Worm (Caenorhabditis elegans) whole organism, early embryonic: ENCODE results near the gene crn-6.
A peak's percentile ranks its signal among the peaks of the same experiment; 100 is the strongest.

Source experiments
- B0310.2 ChIP-seq: sonication (generic microtip); optimal IDR thresholded peaks from 2 replicates; lab custom pipeline; 2016; ENCODE audit warnings: mild to moderate bottlenecking, missing genetic modification characterization, missing compliant biosample characterization
- F13C5.2 ChIP-seq: sonication (generic microtip); optimal IDR thresholded peaks from 2 replicates; lab custom pipeline; 2017; ENCODE audit warnings: mild to moderate bottlenecking, missing genetic modification characterization, inconsistent platforms, missing compliant biosample characterization
- aly-1 ChIP-seq: sonication (generic microtip); optimal IDR thresholded peaks from 2 replicates; lab custom pipeline; 2016; ENCODE audit warnings: missing genetic modification characterization, missing compliant biosample characterization
- ama-1 ChIP-seq: fragments of 150-350 bp; optimal IDR thresholded peaks from 2 replicates; lab custom pipeline; 2014
- ceh-13 ChIP-seq: fragments of 200-800 bp; sonication (Bioruptor generic); optimal IDR thresholded peaks from 2 replicates; lab custom pipeline; 2018; ENCODE audit warnings: mild to moderate bottlenecking, missing genetic modification characterization, missing compliant biosample characterization
- ceh-36 ChIP-seq: sonication (generic microtip); optimal IDR thresholded peaks from 2 replicates; lab custom pipeline; 2016; ENCODE audit warnings: missing genetic modification characterization, inconsistent platforms, missing compliant biosample characterization
- ets-7 ChIP-seq: sonication (generic microtip); optimal IDR thresholded peaks from 2 replicates; lab custom pipeline; 2016; ENCODE audit warnings: missing genotype, missing genetic modification characterization, missing compliant biosample characterization
- flt-1 ChIP-seq: fragments of 200-800 bp; sonication (Bioruptor generic); IDR thresholded peaks from 2 replicates; pipeline ENCODE4 v1.3.6; 2022; ENCODE audit warnings: missing genetic modification characterization, missing compliant biosample characterization
- hmbx-1 ChIP-seq: sonication (generic microtip); optimal IDR thresholded peaks from 2 replicates; lab custom pipeline; 2016; ENCODE audit warnings: mild to moderate bottlenecking, missing genetic modification characterization, missing compliant biosample characterization
- hmg-4 ChIP-seq: fragments of 200-800 bp; sonication (Bioruptor generic); optimal IDR thresholded peaks from 2 replicates; lab custom pipeline; 2018; ENCODE audit warnings: mild to moderate bottlenecking, missing genetic modification characterization, missing compliant biosample characterization
- hnd-1 ChIP-seq: sonication (generic microtip); optimal IDR thresholded peaks from 2 replicates; lab custom pipeline; 2016; ENCODE audit warnings: missing genetic modification characterization, missing compliant biosample characterization
- pes-1 ChIP-seq: fragments of 200-800 bp; sonication (Bioruptor generic); IDR thresholded peaks from 2 replicates; pipeline ENCODE4 v1.3.6; 2022; ENCODE audit warnings: missing genetic modification reagents, missing genetic modification characterization, missing compliant biosample characterization
- scrt-1 ChIP-seq: fragments of 200-800 bp; sonication (Bioruptor generic); IDR thresholded peaks from 2 replicates; pipeline ENCODE4 v1.3.6; 2022; ENCODE audit warnings: missing genetic modification characterization, missing compliant biosample characterization
- sea-1 ChIP-seq: fragments of 200-800 bp; sonication (Bioruptor generic); conservative IDR thresholded peaks from 2 replicates; pipeline ENCODE4 v1.3.6; 2022; ENCODE audit warnings: missing genetic modification characterization, missing compliant biosample characterization
- tbx-11 ChIP-seq: fragments of 200-800 bp; sonication (Bioruptor generic); IDR thresholded peaks from 2 replicates; pipeline ENCODE4 v1.3.6; 2022; ENCODE audit warnings: missing genetic modification characterization, missing compliant biosample characterization
- tbx-37 ChIP-seq: fragments of 200-800 bp; sonication (Bioruptor generic); conservative IDR thresholded peaks from 2 replicates; pipeline ENCODE4 v1.3.6; 2022; ENCODE audit warnings: missing genetic modification reagents, missing genetic modification characterization, missing compliant biosample characterization
- tra-4 ChIP-seq: sonication (generic microtip); optimal IDR thresholded peaks from 2 replicates; lab custom pipeline; 2017; ENCODE audit warnings: missing genetic modification characterization, missing compliant biosample characterization

crn-6 gene

DNA sequence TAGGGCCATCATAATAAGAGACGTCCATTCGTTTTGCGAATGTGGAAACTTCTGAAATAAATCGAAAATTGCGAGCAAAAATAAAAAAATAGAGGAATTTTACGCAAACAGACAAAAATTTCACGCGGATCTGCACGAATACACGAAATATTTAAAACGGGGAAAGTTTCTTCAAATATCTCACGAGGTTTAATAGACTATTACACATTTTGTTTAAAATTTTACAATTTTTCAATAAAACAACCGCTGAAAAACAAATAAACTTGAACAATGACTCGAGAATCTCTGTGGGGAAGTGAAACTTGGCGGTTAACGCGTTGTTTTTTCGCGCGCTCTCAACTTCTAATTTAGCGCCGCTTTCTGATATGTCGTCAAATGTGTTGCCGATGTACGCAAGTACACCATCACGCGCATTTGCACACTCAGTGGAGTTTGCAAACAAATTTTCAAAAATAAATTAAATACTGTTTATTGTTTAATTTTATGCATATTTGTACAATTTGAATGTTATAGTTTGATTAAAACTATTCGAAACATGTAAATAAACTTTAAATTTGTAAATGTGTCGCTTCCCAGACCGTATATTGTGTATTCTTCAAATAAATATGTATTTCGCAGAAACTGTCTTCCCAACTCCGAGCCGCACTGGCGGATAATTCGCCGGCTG, 26.2 kb downstream of the crn-6 start, which contains the start of the genes gpr-2 and rgr-1:
TSS of gene gpr-2 (minus strand) at position 51 of the 667 bp plus-strand sequence.
TSS of gene rgr-1 (plus strand) at position 617 of the 667 bp plus-strand sequence.
- TF ChIP-seq scrt-1 (no peak), flt-1 (no peak), ets-7 (tag; lab: Kevin White, UChicago) (no peak), aly-1 (tag; lab: Kevin White, UChicago) (no peak), F13C5.2 (tag; lab: Kevin White, UChicago) (no peak), ama-1 (no peak), ceh-13 (GFP tag; lab: Kevin White, UChicago) (no peak), ceh-36 (tag; lab: Kevin White, UChicago) (no peak), B0310.2 (no peak), tra-4 (tag; lab: Kevin White, UChicago) (no peak), hmbx-1 (no peak), hmg-4 (GFP tag; lab: Kevin White, UChicago) (no peak), hnd-1 (tag; lab: Kevin White, UChicago) (no peak), sea-1 (GFP tag; lab: Robert Waterston, UW) (no peak), tbx-37 (no peak), tbx-11 (GFP tag; lab: Robert Waterston, UW) (no peak)

DNA sequence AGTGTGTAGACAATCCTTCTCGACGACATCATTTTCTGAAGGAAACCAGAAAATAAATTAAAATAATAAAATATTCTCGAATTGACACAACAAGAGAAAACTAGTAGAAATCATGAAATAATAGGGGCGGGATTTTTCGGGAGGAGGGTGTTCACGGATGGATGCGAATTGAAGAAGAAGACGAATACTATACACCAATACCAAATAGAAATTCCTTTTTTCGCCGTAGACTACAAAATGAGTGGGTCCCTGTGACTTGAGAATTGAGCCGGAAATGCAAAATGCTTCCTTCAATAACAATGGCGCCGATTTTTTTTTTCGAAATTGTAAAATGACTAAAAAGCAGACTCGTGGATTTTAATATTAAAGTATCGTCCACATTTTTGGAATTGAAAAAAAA, 34.0 kb downstream of the crn-6 start, which contains the start of gene nlp-48:
TSS of gene nlp-48 (minus strand) at position 101 of the 400 bp plus-strand sequence.
- TF ChIP-seq hnd-1 (tag; lab: Kevin White, UChicago) (no peak), scrt-1 (no peak), ceh-36 (tag; lab: Kevin White, UChicago) (no peak), tbx-37 (no peak), ama-1 (no peak), hmg-4 (GFP tag; lab: Kevin White, UChicago) (no peak), tbx-11 (GFP tag; lab: Robert Waterston, UW) (no peak), hmbx-1 (no peak), flt-1 (no peak)

DNA sequence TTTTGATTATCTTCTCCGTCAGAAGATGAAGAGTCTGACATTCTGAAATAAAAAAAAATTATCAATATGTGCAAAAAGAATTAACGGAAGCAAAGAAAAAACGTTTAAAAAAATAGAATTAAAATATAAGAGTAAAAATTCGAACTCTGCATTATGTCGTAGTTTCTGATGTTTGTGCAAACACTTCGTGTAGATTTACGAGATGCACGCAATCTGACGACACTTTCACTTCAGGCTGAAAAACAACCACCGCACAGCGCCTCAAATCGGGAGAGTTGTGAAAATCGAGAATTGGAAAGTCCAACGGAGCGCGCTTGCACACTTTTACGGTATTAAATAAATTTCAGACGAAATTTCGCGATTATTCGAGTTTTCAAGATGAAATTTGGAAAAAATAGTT, 39.5 kb downstream of the crn-6 start, which contains the start of gene T26G10.1:
TSS of gene T26G10.1 (minus strand) at position 42 of the 400 bp plus-strand sequence.
- TF ChIP-seq sea-1 (GFP tag; lab: Robert Waterston, UW) (no peak), scrt-1 (no peak), hmbx-1 (no peak), ets-7 (tag; lab: Kevin White, UChicago) (no peak), ama-1 (no peak), B0310.2 (no peak), hmg-4 (GFP tag; lab: Kevin White, UChicago) (no peak), ceh-36 (tag; lab: Kevin White, UChicago) (no peak), tra-4 (tag; lab: Kevin White, UChicago) (no peak), ceh-13 (GFP tag; lab: Kevin White, UChicago) (no peak), tbx-11 (GFP tag; lab: Robert Waterston, UW) (no peak), F13C5.2 (tag; lab: Kevin White, UChicago) (no peak), pes-1 (GFP tag; lab: Robert Waterston, UW) (no peak), flt-1 (no peak), aly-1 (tag; lab: Kevin White, UChicago) (no peak), tbx-37 (no peak)

DNA sequence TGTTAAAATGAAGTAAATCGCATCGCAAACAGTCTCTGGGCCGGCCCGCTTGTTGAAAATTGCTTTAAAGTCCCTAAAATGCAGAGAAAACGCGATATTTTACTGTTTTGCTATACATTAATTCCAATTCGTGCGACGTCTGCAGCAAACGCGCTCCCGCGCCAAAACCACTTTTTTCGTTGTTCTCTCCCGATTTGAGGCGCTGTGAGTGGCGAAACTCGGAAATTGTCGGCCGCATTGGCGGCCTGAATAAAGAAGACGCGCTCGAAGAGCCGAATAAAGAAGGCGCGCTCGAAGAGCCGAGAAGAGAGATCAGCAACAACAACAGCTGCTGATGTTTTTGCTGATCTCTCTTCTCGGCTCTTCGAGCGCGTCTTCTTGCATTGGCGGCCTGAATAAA, 41.2 kb downstream of the crn-6 start:
- TF ChIP-seq tbx-11 (GFP tag; lab: Robert Waterston, UW) (0 out of 2 replicates have a peak, but pooled peaks have one; percentile 7), scrt-1 (peak; percentile 65), pes-1 (GFP tag; lab: Robert Waterston, UW) (peak; percentile 51), sea-1 (GFP tag; lab: Robert Waterston, UW) (0 out of 2 replicates have a peak, but pooled peaks have one; percentile 51)

DNA sequence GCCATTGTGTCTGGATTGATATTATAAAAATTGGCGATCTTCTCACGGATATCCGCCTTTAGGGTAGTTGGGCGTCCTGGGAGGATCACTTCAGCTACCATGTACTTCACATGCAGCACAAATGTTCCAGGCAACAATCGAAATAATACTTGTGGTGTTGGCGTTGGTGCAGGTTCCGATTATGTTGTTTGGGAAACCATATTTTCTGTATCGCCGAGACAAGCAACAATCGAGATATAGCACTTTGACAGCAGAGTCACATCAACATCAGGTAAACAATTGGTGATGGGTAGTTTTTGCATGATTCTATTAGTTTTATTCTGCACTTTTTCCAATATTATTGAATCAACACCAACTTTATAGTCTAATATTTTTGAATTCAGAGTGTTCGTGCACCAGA, 46.3 kb downstream of the crn-6 start, which contains the start of gene T26G10.3:
TSS of gene T26G10.3 (minus strand) at position 101 of the 400 bp plus-strand sequence.
- TF ChIP-seq hmg-4 (GFP tag; lab: Kevin White, UChicago): no peak
- no peak for TF ChIP-seq pes-1 (GFP tag; lab: Robert Waterston, UW)
- TF ChIP-seq flt-1: no peak
- no peak for TF ChIP-seq ceh-36 (tag; lab: Kevin White, UChicago)
- no peak for TF ChIP-seq ceh-13 (GFP tag; lab: Kevin White, UChicago)
- TF ChIP-seq aly-1 (tag; lab: Kevin White, UChicago): no peak
- TF ChIP-seq scrt-1: no peak
- TF ChIP-seq hmbx-1: no peak
- TF ChIP-seq tbx-37: no peak
- no peak for TF ChIP-seq F13C5.2 (tag; lab: Kevin White, UChicago)
- TF ChIP-seq hnd-1 (tag; lab: Kevin White, UChicago): no peak
- TF ChIP-seq ets-7 (tag; lab: Kevin White, UChicago): no peak
- TF ChIP-seq ama-1: no peak
- no peak for TF ChIP-seq tra-4 (tag; lab: Kevin White, UChicago)
- no peak for TF ChIP-seq sea-1 (GFP tag; lab: Robert Waterston, UW)
- no peak for TF ChIP-seq B0310.2
- no peak for TF ChIP-seq tbx-11 (GFP tag; lab: Robert Waterston, UW)
